Worm (Caenorhabditis elegans) whole organism, young adult: ENCODE results near the gene rsp-3.

ENCODE experiments used
- B0019.2 ChIP-seq: fragments of 200-800 bp; sonication (Bioruptor generic); conservative IDR thresholded peaks from 2 replicates; pipeline ENCODE4 v1.3.6; 2022; ENCODE audit warnings: missing genetic modification reagents, missing genetic modification characterization, missing compliant biosample characterization
- F10E7.11 ChIP-seq: sonication (generic microtip); optimal IDR thresholded peaks from 2 replicates; lab custom pipeline; 2017; ENCODE audit warnings: mild to moderate bottlenecking, missing genetic modification characterization, moderate library complexity, missing compliant biosample characterization
- F23B12.7 ChIP-seq: sonication (generic microtip); optimal IDR thresholded peaks from 2 replicates; lab custom pipeline; 2017; ENCODE audit warnings: missing genetic modification characterization, mild to moderate bottlenecking, missing compliant biosample characterization, antibody characterized with exemption, moderate library complexity; ENCODE audit not compliant: insufficient read depth
- F39B2.1 ChIP-seq: fragments of 200-800 bp; sonication (Bioruptor generic); IDR thresholded peaks from 2 replicates; pipeline ENCODE4 v1.3.6; 2022; ENCODE audit warnings: missing genetic modification reagents, missing genetic modification characterization, missing compliant biosample characterization
- F52B5.7 ChIP-seq: sonication (generic microtip); optimal IDR thresholded peaks from 2 replicates; lab custom pipeline; 2016; ENCODE audit warnings: mild to moderate bottlenecking, missing genetic modification characterization, missing compliant biosample characterization
- F57A8.1 ChIP-seq: fragments of 200-800 bp; sonication (Bioruptor generic); optimal IDR thresholded peaks from 2 replicates; lab custom pipeline; 2018; ENCODE audit warnings: mild to moderate bottlenecking, missing genetic modification characterization, moderate library complexity, missing compliant biosample characterization
- K11D2.4 ChIP-seq: fragments of 200-800 bp; sonication (Bioruptor generic); IDR thresholded peaks from 2 replicates; pipeline ENCODE4 v1.3.6; 2022; ENCODE audit warnings: missing genetic modification reagents, missing genetic modification characterization, missing compliant biosample characterization
- T26A5.8 ChIP-seq: sonication (generic microtip); optimal IDR thresholded peaks from 2 replicates; lab custom pipeline; 2016; ENCODE audit warnings: missing genetic modification characterization, missing compliant biosample characterization
- Y53G8AR.9 ChIP-seq: fragments of 200-800 bp; sonication (Bioruptor generic); conservative IDR thresholded peaks from 2 replicates; pipeline ENCODE4 v1.3.6; 2022; ENCODE audit warnings: missing genetic modification reagents, missing genetic modification characterization, missing compliant biosample characterization
- Y79H2A.3 ChIP-seq: fragments of 200-800 bp; sonication (Bioruptor generic); conservative IDR thresholded peaks from 2 replicates; pipeline ENCODE4 v1.3.6; 2022; ENCODE audit warnings: missing genetic modification reagents, missing genetic modification characterization, missing compliant biosample characterization
- aptf-2 ChIP-seq: fragments of 200-800 bp; sonication (Bioruptor generic); conservative IDR thresholded peaks from 2 replicates; pipeline ENCODE4 v1.3.6; 2022; ENCODE audit warnings: missing genetic modification reagents, missing genetic modification characterization, missing compliant biosample characterization
- attf-5 ChIP-seq: fragments of 200-800 bp; sonication (Bioruptor generic); optimal IDR thresholded peaks from 2 replicates; lab custom pipeline; 2018; ENCODE audit warnings: mild to moderate bottlenecking, missing genetic modification characterization, missing compliant biosample characterization
- attf-6 ChIP-seq: fragments of 200-800 bp; sonication (Bioruptor generic); IDR thresholded peaks from 2 replicates; pipeline ENCODE4 v1.3.6; 2022; ENCODE audit warnings: missing genetic modification reagents, missing genetic modification characterization, missing compliant biosample characterization
- ceh-100 ChIP-seq: fragments of 200-800 bp; sonication (Bioruptor generic); IDR thresholded peaks from 2 replicates; pipeline ENCODE4 v1.3.6; 2022; ENCODE audit warnings: missing genetic modification reagents, missing genetic modification characterization, missing compliant biosample characterization
- chd-7 ChIP-seq: sonication (generic microtip); optimal IDR thresholded peaks from 2 replicates; lab custom pipeline; 2016; ENCODE audit warnings: mild to moderate bottlenecking, missing genetic modification characterization, moderate library complexity, missing compliant biosample characterization
- die-1 ChIP-seq: sonication (generic microtip); optimal IDR thresholded peaks from 2 replicates; lab custom pipeline; 2016; ENCODE audit warnings: missing genotype, mild to moderate bottlenecking, missing genetic modification characterization, missing compliant biosample characterization
- dox-1 ChIP-seq: fragments of 200-800 bp; sonication (Bioruptor generic); IDR thresholded peaks from 2 replicates; pipeline ENCODE4 v1.3.6; 2022; ENCODE audit warnings: missing genetic modification reagents, missing genetic modification characterization, missing compliant biosample characterization
- egrh-3 ChIP-seq: fragments of 200-800 bp; sonication (Bioruptor generic); IDR thresholded peaks from 2 replicates; pipeline ENCODE4 v1.3.6; 2022; ENCODE audit warnings: missing genetic modification reagents, missing genetic modification characterization, missing compliant biosample characterization
- ets-4 ChIP-seq: fragments of 200-800 bp; sonication (Bioruptor generic); optimal IDR thresholded peaks from 2 replicates; lab custom pipeline; 2018; ENCODE audit warnings: mild to moderate bottlenecking, missing genetic modification characterization, missing compliant biosample characterization
- hlh-26 ChIP-seq: fragments of 200-800 bp; sonication (Bioruptor generic); conservative IDR thresholded peaks from 2 replicates; pipeline ENCODE4 v1.3.6; 2022; ENCODE audit warnings: missing genetic modification reagents, missing genetic modification characterization, missing compliant biosample characterization
- hmg-1.2 ChIP-seq: fragments of 200-800 bp; sonication (Bioruptor generic); IDR thresholded peaks from 2 replicates; pipeline ENCODE4 v1.3.6; 2022; ENCODE audit warnings: missing genetic modification reagents, missing genetic modification characterization, missing compliant biosample characterization
- hsf-1 ChIP-seq: fragments of 200-800 bp; sonication (Bioruptor generic); IDR thresholded peaks from 2 replicates; pipeline ENCODE4 v1.3.6; 2022; ENCODE audit warnings: missing genetic modification reagents, missing genetic modification characterization, missing compliant biosample characterization
- lin-26 ChIP-seq: fragments of 200-800 bp; sonication (Bioruptor generic); IDR thresholded peaks from 2 replicates; pipeline ENCODE4 v1.3.6; 2022; ENCODE audit warnings: missing genetic modification reagents, missing genetic modification characterization, missing compliant biosample characterization
- lin-35 ChIP-seq, 3 experiments: fragments of 150-350 bp in 2 of 3; sonication (generic microtip) in 1 of 3; optimal IDR thresholded peaks; 2 replicates each; lab custom pipeline; 2014 to 2018; ENCODE audit warnings: missing biosample characterization in 3 of 3, missing genetic modification characterization in 3 of 3, missing genetic modification reagents in 3 of 3
- lin-40 ChIP-seq: sonication (generic microtip); optimal IDR thresholded peaks from 2 replicates; lab custom pipeline; 2016; ENCODE audit warnings: missing genetic modification characterization, mild to moderate bottlenecking, missing compliant biosample characterization, missing genotype, missing genetic modification reagents
- lin-54 ChIP-seq: fragments of 200-800 bp; sonication (Bioruptor generic); optimal IDR thresholded peaks from 2 replicates; lab custom pipeline; 2018; ENCODE audit warnings: mild to moderate bottlenecking, missing genetic modification characterization, missing compliant biosample characterization
- lsl-1 ChIP-seq: fragments of 200-800 bp; sonication (Bioruptor generic); optimal IDR thresholded peaks from 2 replicates; lab custom pipeline; 2018; ENCODE audit warnings: mild to moderate bottlenecking, missing genetic modification characterization, moderate library complexity, missing compliant biosample characterization
- madf-10 ChIP-seq: sonication (generic microtip); optimal IDR thresholded peaks from 2 replicates; lab custom pipeline; 2016; ENCODE audit warnings: mild to moderate bottlenecking, missing genetic modification characterization, missing compliant biosample characterization
- madf-3 ChIP-seq: fragments of 200-800 bp; sonication (Bioruptor generic); IDR thresholded peaks from 2 replicates; pipeline ENCODE4 v1.3.6; 2022; ENCODE audit warnings: missing genetic modification reagents, missing genetic modification characterization, missing compliant biosample characterization
- mel-28 ChIP-seq: sonication (generic microtip); optimal IDR thresholded peaks from 2 replicates; lab custom pipeline; 2016; ENCODE audit warnings: borderline replicate concordance, mild to moderate bottlenecking, missing genetic modification characterization, missing compliant biosample characterization
- mes-4 ChIP-seq: sonication (generic microtip); optimal IDR thresholded peaks from 2 replicates; lab custom pipeline; 2016; ENCODE audit warnings: missing genotype, missing genetic modification characterization, missing compliant biosample characterization
- nfya-1 ChIP-seq: sonication (generic microtip); optimal IDR thresholded peaks from 2 replicates; lab custom pipeline; 2017; ENCODE audit warnings: antibody characterized with exemption, missing compliant biosample characterization, missing genetic modification characterization, borderline replicate concordance; ENCODE audit not compliant: insufficient read depth
- nfya-2 ChIP-seq: fragments of 200-800 bp; sonication (Bioruptor generic); IDR thresholded peaks from 2 replicates; pipeline ENCODE4 v1.3.6; 2022; ENCODE audit warnings: missing genetic modification reagents, missing genetic modification characterization, missing compliant biosample characterization
- nhr-179 ChIP-seq: sonication (generic microtip); optimal IDR thresholded peaks from 2 replicates; lab custom pipeline; 2016; ENCODE audit warnings: mild to moderate bottlenecking, missing genetic modification characterization, missing compliant biosample characterization
- nhr-27 ChIP-seq: fragments of 200-800 bp; sonication (Bioruptor generic); optimal IDR thresholded peaks from 2 replicates; lab custom pipeline; 2018; ENCODE audit warnings: mild to moderate bottlenecking, missing genetic modification characterization, moderate library complexity, missing compliant biosample characterization
- pbrm-1 ChIP-seq: fragments of 200-800 bp; sonication (Bioruptor generic); IDR thresholded peaks from 2 replicates; pipeline ENCODE4 v1.3.6; 2022; ENCODE audit warnings: missing genetic modification reagents, missing genetic modification characterization, missing compliant biosample characterization
- rec-8 ChIP-seq, 2 experiments: sonication (generic microtip); optimal IDR thresholded peaks; 2 replicates each; lab custom pipeline; 2016; ENCODE audit warnings: mild to moderate bottlenecking in 2 of 2, missing genetic modification characterization in 2 of 2, missing genetic modification reagents in 2 of 2, missing genotype in 2 of 2, missing biosample characterization in 1 of 2, missing compliant biosample characterization in 1 of 2, moderate library complexity in 1 of 2
- sdz-38 ChIP-seq: sonication (generic microtip); optimal IDR thresholded peaks from 2 replicates; lab custom pipeline; 2016; ENCODE audit warnings: missing genotype, missing genetic modification characterization, missing compliant biosample characterization
- snpc-4 ChIP-seq, 5 experiments: fragments of 150-350 bp in 1 of 5; sonication (generic microtip) in 4 of 5; optimal IDR thresholded peaks; 2 replicates each; lab custom pipeline; 2014 to 2018; ENCODE audit warnings: missing genetic modification characterization in 5 of 5, missing biosample characterization in 3 of 5, antibody characterized with exemption in 2 of 5, mild to moderate bottlenecking in 2 of 5, missing compliant biosample characterization in 2 of 5, missing genotype in 2 of 5, moderate library complexity in 2 of 5, missing genetic modification reagents in 1 of 5
- sptf-2 ChIP-seq: fragments of 200-800 bp; sonication (Bioruptor generic); optimal IDR thresholded peaks from 2 replicates; lab custom pipeline; 2018; ENCODE audit warnings: mild to moderate bottlenecking, missing genetic modification characterization, missing compliant biosample characterization
- zfh-2 ChIP-seq: fragments of 200-800 bp; sonication (Bioruptor generic); conservative IDR thresholded peaks from 2 replicates; pipeline ENCODE4 v1.3.6; 2022; ENCODE audit warnings: missing genetic modification reagents, missing genetic modification characterization, missing compliant biosample characterization
- zim-3 ChIP-seq: sonication (generic microtip); optimal IDR thresholded peaks from 2 replicates; lab custom pipeline; 2017; ENCODE audit warnings: mild to moderate bottlenecking, missing genetic modification characterization, moderate library complexity, missing compliant biosample characterization
- ztf-26 ChIP-seq: sonication (generic microtip); optimal IDR thresholded peaks from 2 replicates; lab custom pipeline; 2017; ENCODE audit warnings: missing genetic modification characterization, missing compliant biosample characterization

Gene rsp-3

DNA sequence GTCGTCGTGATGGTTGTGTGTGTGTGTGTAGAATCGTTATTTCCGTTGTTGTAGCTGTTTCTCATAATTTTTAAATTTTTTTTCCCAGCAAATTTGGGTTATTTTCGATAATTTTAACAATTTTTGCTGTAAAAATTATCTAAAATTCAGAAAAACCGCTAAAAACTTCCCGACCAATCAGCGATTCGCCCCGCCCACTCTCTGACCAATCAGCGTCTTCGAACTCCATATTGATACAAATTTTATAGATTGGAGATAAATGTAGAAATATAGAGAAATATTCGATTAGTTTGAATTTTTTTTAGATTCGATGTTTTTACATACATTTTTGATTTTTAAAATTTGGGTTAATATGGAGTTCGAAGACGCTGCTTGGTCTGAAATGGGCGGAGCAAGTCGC is 9.9 kb upstream of the rsp-3 start:
- no peak for TF ChIP-seq Y79H2A.3 (GFP tag; lab: Robert Waterston, UW)
- no peak for TF ChIP-seq nhr-179 (tag; lab: Kevin White, UChicago)
- TF ChIP-seq ceh-100 (GFP tag; lab: Robert Waterston, UW), result no peak
- TF ChIP-seq chd-7 (tag; lab: Kevin White, UChicago), result no peak
- no peak for TF ChIP-seq nfya-2 (GFP tag; lab: Robert Waterston, UW)
- no peak for TF ChIP-seq F57A8.1 (GFP tag; lab: Kevin White, UChicago)
- TF ChIP-seq lin-54 (GFP tag; lab: Kevin White, UChicago), result no peak
- no peak for TF ChIP-seq hmg-1.2 (GFP tag; lab: Robert Waterston, UW)
- TF ChIP-seq sptf-2 (GFP tag; lab: Kevin White, UChicago), result no peak
- TF ChIP-seq ztf-26, result no peak
- TF ChIP-seq hsf-1 (GFP tag; lab: Robert Waterston, UW), result no peak
- no peak for TF ChIP-seq attf-5
- TF ChIP-seq dox-1 (GFP tag; lab: Robert Waterston, UW), result no peak
- no peak for TF ChIP-seq ets-4 (GFP tag; lab: Kevin White, UChicago)
- TF ChIP-seq egrh-3 (GFP tag; lab: Robert Waterston, UW), result no peak
- TF ChIP-seq attf-6 (GFP tag; lab: Robert Waterston, UW), result no peak
- TF ChIP-seq lin-40 (tag; lab: Kevin White, UChicago), result no peak
- TF ChIP-seq sdz-38 (tag; lab: Kevin White, UChicago), result no peak
- no peak for TF ChIP-seq snpc-4 (GFP tag; optimal IDR thresholded peaks at IDR 0.05; lab: Kevin White, UChicago)
- no peak for TF ChIP-seq snpc-4 (tag; optimal IDR thresholded peaks at IDR 0.05; lab: Kevin White, UChicago)

DNA sequence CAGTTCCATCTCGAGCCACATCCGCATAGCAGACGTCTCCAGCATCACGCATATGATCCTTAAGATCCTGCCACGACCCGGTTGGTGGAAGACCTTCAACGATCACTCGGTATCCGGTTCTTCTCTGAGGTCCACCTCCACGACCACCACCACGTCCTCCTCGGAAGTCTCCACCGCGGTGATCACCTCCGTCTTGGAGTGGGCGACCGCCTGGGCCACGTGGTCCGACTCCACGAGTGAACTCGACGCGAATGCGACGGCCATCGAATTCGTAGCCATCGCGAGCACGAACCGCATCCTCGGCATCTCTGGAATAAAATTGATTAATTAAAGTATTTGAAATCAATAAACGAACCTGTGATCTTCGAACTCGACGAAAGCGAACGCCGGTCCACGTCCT is 340 bp downstream of the rsp-3 start:
- TF ChIP-seq F52B5.7, result peak; percentile 26
- TF ChIP-seq K11D2.4 (GFP tag; lab: Robert Waterston, UW), result 0 out of 2 replicates have a peak, but pooled peaks have one; percentile 16
- peak; percentile 60 for TF ChIP-seq zfh-2 (GFP tag; lab: Robert Waterston, UW)
- TF ChIP-seq F10E7.11 (tag; lab: Kevin White, UChicago), result no peak
- peak; percentile 35; the same call in 1 of the 2 replicates for TF ChIP-seq egrh-3 (GFP tag; lab: Robert Waterston, UW)
- TF ChIP-seq madf-3, result peak; percentile 77

DNA sequence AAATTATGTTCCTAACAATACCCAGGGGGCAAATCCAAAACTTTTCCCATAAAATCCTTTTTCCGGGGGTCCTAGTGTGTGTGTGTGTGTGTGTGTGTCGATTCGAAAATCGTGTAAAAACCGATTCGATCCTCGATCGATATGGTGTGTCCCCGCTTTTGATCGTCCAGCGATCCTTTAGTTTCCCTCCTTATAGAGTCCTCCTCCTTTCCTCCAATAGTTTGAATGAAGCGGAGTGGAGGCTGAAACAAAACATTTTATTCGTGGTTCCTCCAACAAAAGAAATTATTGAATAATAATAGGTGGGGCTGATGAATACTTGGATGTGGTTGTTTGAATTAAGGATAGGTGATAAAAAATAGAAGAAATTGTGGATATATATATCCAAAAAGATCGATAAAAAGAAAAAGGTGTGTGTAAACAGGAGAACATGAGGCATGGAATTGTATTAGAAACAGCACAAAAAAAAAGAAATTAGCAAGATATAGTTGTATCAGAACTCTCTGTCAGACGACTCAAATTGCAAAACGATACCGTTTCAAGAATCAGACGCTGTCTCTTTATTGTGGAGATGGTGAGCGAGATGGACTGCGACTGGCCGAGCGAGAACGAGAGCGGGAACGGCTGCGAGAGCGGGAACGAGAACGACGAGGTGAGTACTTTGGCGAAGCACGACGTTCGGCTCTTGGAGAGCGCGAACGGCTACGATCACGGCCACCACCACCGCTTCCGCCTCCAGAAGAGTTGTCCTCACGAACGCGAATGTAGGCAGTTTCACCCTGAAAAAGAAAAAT is 1.1 kb downstream of the rsp-3 start:
- TF ChIP-seq madf-10 (tag; lab: Kevin White, UChicago), result no peak
- no peak for TF ChIP-seq rec-8 (tag; optimal IDR thresholded peaks at IDR 0.05; lab: Kevin White, UChicago)
- no peak for TF ChIP-seq mes-4 (tag; lab: Kevin White, UChicago)
- no peak for TF ChIP-seq zim-3 (tag; lab: Kevin White, UChicago)
- TF ChIP-seq lsl-1 (GFP tag; lab: Kevin White, UChicago), result peak; percentile 6
- TF ChIP-seq nhr-27, result no peak
- TF ChIP-seq B0019.2 (GFP tag; lab: Robert Waterston, UW), result no peak
- no peak for TF ChIP-seq T26A5.8 (tag; lab: Kevin White, UChicago)
- peak; percentile 21 for TF ChIP-seq die-1 (tag; lab: Kevin White, UChicago)
- TF ChIP-seq lin-40 (tag; lab: Kevin White, UChicago), result no peak
- peak; percentile 77 for TF ChIP-seq Y53G8AR.9 (GFP tag; lab: Robert Waterston, UW)
- no peak for TF ChIP-seq nfya-1 (tag; lab: Kevin White, UChicago)
- TF ChIP-seq hlh-26 (GFP tag; lab: Robert Waterston, UW), result no peak
- TF ChIP-seq attf-6 (GFP tag; lab: Robert Waterston, UW), result peak; percentile 39; the same call in 1 of the 2 replicates
- peak; percentile 48 for TF ChIP-seq mel-28 (tag; lab: Kevin White, UChicago)
- TF ChIP-seq aptf-2 (GFP tag; lab: Robert Waterston, UW), result no peak
- no peak for TF ChIP-seq lin-35 (GFP tag; optimal IDR thresholded peaks at IDR 0.05; lab: Kevin White, UChicago)
- no peak for TF ChIP-seq F23B12.7 (tag; lab: Kevin White, UChicago)
- TF ChIP-seq pbrm-1, result no peak; the same call in 1 of the 2 replicates
- TF ChIP-seq lin-26 (GFP tag; lab: Robert Waterston, UW), result peak; percentile 63
- peak; percentile 32; the same call in 1 of the 2 replicates for TF ChIP-seq F39B2.1 (GFP tag; lab: Robert Waterston, UW)
